Worm (Caenorhabditis elegans): ENCODE data around the gene npp-21.
A peak's percentile ranks its signal among the peaks of the same experiment; 100 is the strongest.

Gene npp-21

ce11 chrII:7613241-7613782 is 13.9 kb downstream of the npp-21 start, which contains the start of the genes oig-4 and R07G3.7:
TSS of gene oig-4 (plus strand) at chrII:7613541.
TSS of gene R07G3.7 (minus strand) at chrII:7613732.
- TF ChIP-seq hlh-1 (tag; optimal IDR thresholded peaks at IDR 0.05) (peak; percentile 29), mab-5 (tag; optimal IDR thresholded peaks at IDR 0.05) (no peak), mep-1 (tag; optimal IDR thresholded peaks at IDR 0.05) (no peak), nhr-76 (tag; optimal IDR thresholded peaks at IDR 0.05) (no peak), nhr-12 (tag; optimal IDR thresholded peaks at IDR 0.05) (no peak)

- TF ChIP-seq lin-32 (GFP tag; optimal IDR thresholded peaks at IDR 0.05) = peak; percentile 10
- TF ChIP-seq nhr-28 (tag; optimal IDR thresholded peaks at IDR 0.05) = no peak
- TF ChIP-seq nhr-2 (tag; optimal IDR thresholded peaks at IDR 0.05) = no peak
- TF ChIP-seq hlh-1 (tag; optimal IDR thresholded peaks at IDR 0.05) = peak; percentile 64
- no peak for TF ChIP-seq ces-1 (GFP tag; optimal IDR thresholded peaks at IDR 0.05)
- no peak for TF ChIP-seq blmp-1 (tag; optimal IDR thresholded peaks at IDR 0.05)
- no peak for TF ChIP-seq mep-1 (tag; optimal IDR thresholded peaks at IDR 0.05)
Observed at ce11 chrII:7614334-7614733, 14.9 kb downstream of the npp-21 start.

- peak; percentile 4 for TF ChIP-seq lsy-2 (tag; optimal IDR thresholded peaks at IDR 0.05)
- peak; percentile 69 for TF ChIP-seq ces-1 (GFP tag; optimal IDR thresholded peaks at IDR 0.05)
- TF ChIP-seq ceh-43 (GFP tag; optimal IDR thresholded peaks at IDR 0.05) = no peak
- TF ChIP-seq ceh-39 (tag; optimal IDR thresholded peaks at IDR 0.05) = peak; percentile 14
- peak; percentile 42 for TF ChIP-seq mep-1 (tag; optimal IDR thresholded peaks at IDR 0.05)
- TF ChIP-seq unc-120 (tag; optimal IDR thresholded peaks at IDR 0.05; ENCODE audit: poor library complexity, severe bottlenecking) = peak; percentile 25
- TF ChIP-seq nhr-12 (tag; optimal IDR thresholded peaks at IDR 0.05) = no peak
Observed at ce11 chrII:7615318-7615891, 15.9 kb downstream of the npp-21 start.

ce11 chrII:7616141-7616540 is 16.7 kb downstream of the npp-21 start, which contains the start of gene cdc-42:
TSS of gene cdc-42 (plus strand) at chrII:7616452.
- TF ChIP-seq ces-1 (GFP tag; optimal IDR thresholded peaks at IDR 0.05) = peak; percentile 11
- no peak for TF ChIP-seq ham-2 (GFP tag; optimal IDR thresholded peaks at IDR 0.05)

ce11 chrII:7618212-7618611 is 18.8 kb downstream of the npp-21 start:
- no peak for TF ChIP-seq nhr-28 (tag; optimal IDR thresholded peaks at IDR 0.05)
- TF ChIP-seq unc-62 (GFP tag; optimal IDR thresholded peaks at IDR 0.05) = no peak
- TF ChIP-seq nhr-76 (tag; optimal IDR thresholded peaks at IDR 0.05) = no peak
- no peak for TF ChIP-seq tbx-8 (GFP tag; optimal IDR thresholded peaks at IDR 0.05)
- no peak for TF ChIP-seq lsy-2 (tag; optimal IDR thresholded peaks at IDR 0.05)
- TF ChIP-seq drap-1 (GFP tag; optimal IDR thresholded peaks at IDR 0.05) = no peak
- TF ChIP-seq unc-120 (tag; optimal IDR thresholded peaks at IDR 0.05; ENCODE audit: poor library complexity, severe bottlenecking) = no peak
- no peak for TF ChIP-seq flh-1 (GFP tag; optimal IDR thresholded peaks at IDR 0.05)
- TF ChIP-seq lin-32 (GFP tag; optimal IDR thresholded peaks at IDR 0.05) = no peak
- TF ChIP-seq bed-3 (GFP tag; optimal IDR thresholded peaks at IDR 0.05) = no peak
- TF ChIP-seq sptf-1 (tag; optimal IDR thresholded peaks at IDR 0.05) = no peak
- TF ChIP-seq M03D4.4 (tag; optimal IDR thresholded peaks at IDR 0.05) = no peak
- no peak for TF ChIP-seq ces-1 (GFP tag; optimal IDR thresholded peaks at IDR 0.05)
- no peak for TF ChIP-seq sem-2 (GFP tag; optimal IDR thresholded peaks at IDR 0.05)
- TF ChIP-seq ceh-83 (GFP tag; optimal IDR thresholded peaks at IDR 0.05) = no peak
- TF ChIP-seq ztf-11 (tag; optimal IDR thresholded peaks at IDR 0.05) = no peak
- no peak for TF ChIP-seq elt-3 (tag; optimal IDR thresholded peaks at IDR 0.05)
- TF ChIP-seq nhr-237 (tag; optimal IDR thresholded peaks at IDR 0.05) = no peak

- TF ChIP-seq elt-1 (tag; optimal IDR thresholded peaks at IDR 0.05; ENCODE audit: borderline replicate concordance, insufficient read depth) = no peak
- no peak for TF ChIP-seq ham-2 (GFP tag; optimal IDR thresholded peaks at IDR 0.05)
- no peak for TF ChIP-seq elt-3 (tag; optimal IDR thresholded peaks at IDR 0.05)
- no peak for TF ChIP-seq flh-1 (GFP tag; optimal IDR thresholded peaks at IDR 0.05)
Observed at ce11 chrII:7620413-7620812, 21.0 kb downstream of the npp-21 start, which contains the start of gene R07G3.8. TSS of gene R07G3.8 (minus strand) at chrII:7620513.
